Fruit fly (Drosophila melanogaster) whole organism, wandering third instar larva: ENCODE results near the gene CheB38a.

Source experiments
- Hr83 ChIP-seq: fragments of 200-300 bp; sonication (Bioruptor generic); optimal IDR thresholded peaks from 2 replicates; lab custom pipeline; 2016; ENCODE audit warnings: missing biosample characterization, mild to moderate bottlenecking, missing genetic modification characterization, moderate library complexity; ENCODE audit not compliant: poor library complexity, severe bottlenecking
- Myc ChIP-seq: fragments of >200 bp; optimal IDR thresholded peaks from 2 replicates; lab custom pipeline; 2017
- dsf ChIP-seq: sonication (Bioruptor generic); optimal IDR thresholded peaks from 2 replicates; lab custom pipeline; 2016; ENCODE audit warnings: missing biosample characterization, missing genetic modification characterization, borderline replicate concordance
- h ChIP-seq: fragments of 200-800 bp; sonication (Bioruptor generic); optimal IDR thresholded peaks from 3 replicates; lab custom pipeline; 2016; ENCODE audit warnings: missing biosample characterization, mild to moderate bottlenecking, missing genetic modification characterization
- pan ChIP-seq: fragments of >200 bp; optimal IDR thresholded peaks from 2 replicates; lab custom pipeline; 2017
- psq ChIP-seq: fragments of 200-800 bp; sonication (Bioruptor generic); optimal IDR thresholded peaks from 3 replicates; lab custom pipeline; 2017; ENCODE audit warnings: missing biosample characterization, mild to moderate bottlenecking, missing genetic modification characterization, moderate library complexity
- tai ChIP-seq: sonication (Bioruptor generic); optimal IDR thresholded peaks from 2 replicates; lab custom pipeline; 2016; ENCODE audit warnings: missing biosample characterization, missing genetic modification characterization

dm6 chr2L:20828701-20829100 lies 10.4 kb upstream of the CheB38a start:
- TF ChIP-seq Myc (lab: Kevin White, UChicago) (no peak), tai (GFP tag; lab: Kevin White, UChicago) (no peak), pan (lab: Kevin White, UChicago) (no peak), h (GFP tag; lab: Kevin White, UChicago) (no peak), psq (no peak), Hr83 (GFP tag; lab: Kevin White, UChicago) (no peak), dsf (GFP tag; lab: Kevin White, UChicago) (no peak)
